Worm (Caenorhabditis elegans) whole organism, mixed stage, embryonic: ENCODE results near the gene nhr-79.

ENCODE experiments used
- M03D4.4 ChIP-seq: sonication (generic microtip); optimal IDR thresholded peaks from 2 replicates; lab custom pipeline; 2017; ENCODE audit warnings: mild to moderate bottlenecking, missing genetic modification characterization, missing compliant biosample characterization
- bed-3 ChIP-seq: fragments of 200-800 bp; sonication (Bioruptor generic); optimal IDR thresholded peaks from 3 replicates; lab custom pipeline; 2018; ENCODE audit warnings: mild to moderate bottlenecking, missing genetic modification characterization, moderate library complexity, missing compliant biosample characterization
- blmp-1 ChIP-seq: fragments of 150-350 bp; optimal IDR thresholded peaks from 2 replicates; lab custom pipeline; 2014; ENCODE audit warnings: missing biosample characterization, missing genetic modification characterization
- ceh-39 ChIP-seq: fragments of 150-350 bp; optimal IDR thresholded peaks from 2 replicates; lab custom pipeline; 2014; ENCODE audit warnings: missing biosample characterization, missing genetic modification characterization
- ceh-43 ChIP-seq: fragments of 200-800 bp; sonication (Bioruptor generic); optimal IDR thresholded peaks from 2 replicates; lab custom pipeline; 2018; ENCODE audit warnings: mild to moderate bottlenecking, missing genetic modification characterization, moderate library complexity, missing compliant biosample characterization
- ceh-83 ChIP-seq: fragments of 200-800 bp; sonication (Bioruptor generic); optimal IDR thresholded peaks from 2 replicates; lab custom pipeline; 2018; ENCODE audit warnings: mild to moderate bottlenecking, missing genetic modification characterization, missing compliant biosample characterization
- ces-1 ChIP-seq: fragments of 150-350 bp; optimal IDR thresholded peaks from 2 replicates; lab custom pipeline; 2014; ENCODE audit warnings: missing biosample characterization, missing genetic modification reagents, missing genetic modification characterization
- cnd-1 ChIP-seq: fragments of 200-800 bp; sonication (Bioruptor generic); optimal IDR thresholded peaks from 2 replicates; lab custom pipeline; 2018; ENCODE audit warnings: mild to moderate bottlenecking, missing genetic modification characterization, missing compliant biosample characterization
- drap-1 ChIP-seq: fragments of 200-800 bp; sonication (Bioruptor generic); optimal IDR thresholded peaks from 3 replicates; lab custom pipeline; 2018; ENCODE audit warnings: mild to moderate bottlenecking, missing genetic modification characterization, missing compliant biosample characterization
- elt-1 ChIP-seq: sonication (generic microtip); optimal IDR thresholded peaks from 2 replicates; lab custom pipeline; 2017; ENCODE audit warnings: missing genetic modification characterization, mild to moderate bottlenecking, missing compliant biosample characterization, antibody characterized with exemption, moderate library complexity, borderline replicate concordance; ENCODE audit not compliant: insufficient read depth
- elt-3 ChIP-seq: fragments of 150-350 bp; optimal IDR thresholded peaks from 2 replicates; lab custom pipeline; 2014; ENCODE audit warnings: missing biosample characterization, missing genetic modification characterization
- flh-1 ChIP-seq: fragments of 200-800 bp; sonication (Bioruptor generic); optimal IDR thresholded peaks from 2 replicates; lab custom pipeline; 2018; ENCODE audit warnings: mild to moderate bottlenecking, missing genetic modification characterization, moderate library complexity, missing compliant biosample characterization
- ham-2 ChIP-seq: fragments of 200-800 bp; sonication (Bioruptor generic); optimal IDR thresholded peaks from 2 replicates; lab custom pipeline; 2018; ENCODE audit warnings: mild to moderate bottlenecking, missing genetic modification characterization, missing compliant biosample characterization
- hlh-1 ChIP-seq: fragments of 150-350 bp; optimal IDR thresholded peaks from 2 replicates; lab custom pipeline; 2014; ENCODE audit warnings: missing biosample characterization, missing genetic modification reagents, missing genetic modification characterization
- lin-13 ChIP-seq: fragments of 150-350 bp; optimal IDR thresholded peaks from 2 replicates; lab custom pipeline; 2014; ENCODE audit warnings: missing biosample characterization, missing genetic modification characterization
- lin-32 ChIP-seq: fragments of 200-800 bp; sonication (Bioruptor generic); optimal IDR thresholded peaks from 2 replicates; lab custom pipeline; 2018; ENCODE audit warnings: mild to moderate bottlenecking, missing genetic modification characterization, missing compliant biosample characterization
- lsy-2 ChIP-seq: fragments of 150-350 bp; optimal IDR thresholded peaks from 2 replicates; lab custom pipeline; 2014; ENCODE audit warnings: missing biosample characterization, missing genetic modification characterization
- mab-5 ChIP-seq: fragments of 150-350 bp; optimal IDR thresholded peaks from 2 replicates; lab custom pipeline; 2014; ENCODE audit warnings: missing biosample characterization, missing genetic modification characterization
- mep-1 ChIP-seq: fragments of 150-350 bp; optimal IDR thresholded peaks from 2 replicates; lab custom pipeline; 2017; ENCODE audit warnings: missing biosample characterization, missing genetic modification reagents, missing genetic modification characterization, inconsistent platforms
- mls-2 ChIP-seq: sonication (generic microtip); optimal IDR thresholded peaks from 2 replicates; lab custom pipeline; 2016; ENCODE audit warnings: mild to moderate bottlenecking, missing genetic modification characterization, moderate library complexity, missing compliant biosample characterization
- nhr-237 ChIP-seq: fragments of 150-350 bp; optimal IDR thresholded peaks from 2 replicates; lab custom pipeline; 2014; ENCODE audit warnings: missing biosample characterization, missing genetic modification characterization
- nhr-28 ChIP-seq: fragments of 150-350 bp; optimal IDR thresholded peaks from 2 replicates; lab custom pipeline; 2014; ENCODE audit warnings: missing biosample characterization, missing genetic modification characterization
- nhr-76 ChIP-seq: sonication (generic microtip); optimal IDR thresholded peaks from 2 replicates; lab custom pipeline; 2017; ENCODE audit warnings: missing biosample characterization, missing genetic modification characterization
- sem-2 ChIP-seq: fragments of 200-800 bp; sonication (Bioruptor generic); optimal IDR thresholded peaks from 2 replicates; lab custom pipeline; 2018; ENCODE audit warnings: mild to moderate bottlenecking, missing genetic modification characterization, missing compliant biosample characterization
- snpc-4 ChIP-seq: fragments of 150-350 bp; optimal IDR thresholded peaks from 2 replicates; lab custom pipeline; 2014; ENCODE audit warnings: missing biosample characterization, missing genetic modification characterization
- sptf-1 ChIP-seq: sonication (generic microtip); optimal IDR thresholded peaks from 2 replicates; lab custom pipeline; 2017; ENCODE audit warnings: mild to moderate bottlenecking, missing genetic modification characterization, moderate library complexity, missing compliant biosample characterization
- tbx-8 ChIP-seq: fragments of 200-800 bp; sonication (Bioruptor generic); optimal IDR thresholded peaks from 2 replicates; lab custom pipeline; 2018; ENCODE audit warnings: mild to moderate bottlenecking, missing genetic modification characterization, moderate library complexity, missing compliant biosample characterization
- unc-120 ChIP-seq: sonication (generic microtip); optimal IDR thresholded peaks from 2 replicates; lab custom pipeline; 2017; ENCODE audit warnings: missing genetic modification characterization, missing compliant biosample characterization; ENCODE audit not compliant: poor library complexity, severe bottlenecking
- unc-39 ChIP-seq: fragments of 150-350 bp; optimal IDR thresholded peaks from 2 replicates; lab custom pipeline; 2014; ENCODE audit warnings: missing biosample characterization, missing genetic modification characterization
- unc-62 ChIP-seq: fragments of 150-350 bp; optimal IDR thresholded peaks from 2 replicates; lab custom pipeline; 2014; ENCODE audit warnings: missing biosample characterization, missing genetic modification reagents, missing genetic modification characterization
- zip-8 ChIP-seq: fragments of 150-350 bp; optimal IDR thresholded peaks from 2 replicates; lab custom pipeline; 2014; ENCODE audit warnings: missing biosample characterization, missing genetic modification characterization

The nhr-79 gene

DNA sequence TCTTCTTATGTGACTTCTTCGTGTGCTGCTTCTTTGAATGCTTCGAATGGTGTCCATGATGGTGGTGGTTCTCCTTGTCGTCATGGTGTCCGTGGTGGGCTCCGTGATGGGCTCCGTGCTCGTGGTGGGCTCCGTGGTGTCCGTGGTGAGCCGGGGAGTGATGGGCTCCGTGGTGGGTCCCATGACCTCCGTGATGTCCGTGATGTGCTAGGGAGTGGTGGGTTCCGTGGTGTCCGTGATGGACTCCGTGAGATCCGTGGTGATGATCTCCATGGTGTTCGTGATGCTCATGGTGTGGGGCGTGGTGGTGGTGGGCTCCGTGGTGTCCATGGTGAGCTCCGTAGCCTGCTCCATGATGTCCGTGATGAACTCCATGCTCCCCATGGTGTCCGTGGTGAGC is 10.5 kb downstream of the nhr-79 start:
- TF ChIP-seq M03D4.4 (tag; lab: Kevin White, UChicago) (no peak), nhr-76 (tag; lab: Kevin White, UChicago) (no peak), ces-1 (no peak), lsy-2 (tag; lab: Kevin White, UChicago) (no peak), drap-1 (GFP tag; lab: Kevin White, UChicago) (no peak), unc-120 (tag; lab: Kevin White, UChicago) (no peak), mls-2 (tag; lab: Kevin White, UChicago) (no peak), elt-3 (tag; lab: Kevin White, UChicago) (no peak), snpc-4 (no peak), mab-5 (tag; lab: Kevin White, UChicago) (no peak), lin-32 (no peak), unc-39 (tag; lab: Kevin White, UChicago) (no peak), bed-3 (no peak), hlh-1 (tag; lab: Kevin White, UChicago) (no peak)
- TF ChIP-seq, all 35 proteins: peak for 0

ce11 chrV:19189963-19190597 is 21.6 kb downstream of the nhr-79 start, which contains the start of the genes Y39B6A.3 and pph-5:
Y39B6A.3 (minus strand) TSS chrV:19190013.
pph-5 (plus strand) TSS chrV:19190547.
- TF ChIP-seq lin-32 (no peak), ces-1 (peak; percentile 20), elt-3 (tag; lab: Kevin White, UChicago) (no peak), sem-2 (GFP tag; lab: Kevin White, UChicago) (no peak), lin-13 (no peak), flh-1 (GFP tag; lab: Kevin White, UChicago) (no peak), tbx-8 (GFP tag; lab: Kevin White, UChicago) (no peak), drap-1 (GFP tag; lab: Kevin White, UChicago) (no peak), lsy-2 (tag; lab: Kevin White, UChicago) (peak; percentile 13), ceh-39 (tag; lab: Kevin White, UChicago) (no peak), unc-120 (tag; lab: Kevin White, UChicago) (no peak), nhr-28 (no peak), blmp-1 (tag; lab: Kevin White, UChicago) (no peak), elt-1 (tag; lab: Kevin White, UChicago) (no peak), zip-8 (no peak), unc-62 (GFP tag; lab: Kevin White, UChicago) (no peak), nhr-76 (tag; lab: Kevin White, UChicago) (no peak), hlh-1 (tag; lab: Kevin White, UChicago) (no peak), sptf-1 (tag; lab: Kevin White, UChicago) (peak; percentile 13), nhr-237 (tag; lab: Kevin White, UChicago) (peak; percentile 57), cnd-1 (no peak), mab-5 (tag; lab: Kevin White, UChicago) (no peak), mep-1 (peak; percentile 20)

ce11 chrV:19181684-19182083 is 30.0 kb downstream of the nhr-79 start:
- TF ChIP-seq M03D4.4 (tag; lab: Kevin White, UChicago) = no peak
- no peak for TF ChIP-seq bed-3
- peak; percentile 83 for TF ChIP-seq unc-62 (GFP tag; lab: Kevin White, UChicago)
- peak; percentile 45 for TF ChIP-seq lsy-2 (tag; lab: Kevin White, UChicago)
- no peak for TF ChIP-seq ceh-39 (tag; lab: Kevin White, UChicago)
- TF ChIP-seq unc-39 (tag; lab: Kevin White, UChicago) = no peak
- TF ChIP-seq hlh-1 (tag; lab: Kevin White, UChicago) = peak; percentile 38
- TF ChIP-seq nhr-28 = no peak
- no peak for TF ChIP-seq nhr-237 (tag; lab: Kevin White, UChicago)
- TF ChIP-seq elt-1 (tag; lab: Kevin White, UChicago) = no peak
- no peak for TF ChIP-seq ceh-83
- no peak for TF ChIP-seq nhr-76 (tag; lab: Kevin White, UChicago)
- no peak for TF ChIP-seq ceh-43
- TF ChIP-seq elt-3 (tag; lab: Kevin White, UChicago) = no peak
- no peak for TF ChIP-seq flh-1 (GFP tag; lab: Kevin White, UChicago)
- TF ChIP-seq lin-32 = no peak
- no peak for TF ChIP-seq zip-8
- TF ChIP-seq ham-2 = no peak

DNA sequence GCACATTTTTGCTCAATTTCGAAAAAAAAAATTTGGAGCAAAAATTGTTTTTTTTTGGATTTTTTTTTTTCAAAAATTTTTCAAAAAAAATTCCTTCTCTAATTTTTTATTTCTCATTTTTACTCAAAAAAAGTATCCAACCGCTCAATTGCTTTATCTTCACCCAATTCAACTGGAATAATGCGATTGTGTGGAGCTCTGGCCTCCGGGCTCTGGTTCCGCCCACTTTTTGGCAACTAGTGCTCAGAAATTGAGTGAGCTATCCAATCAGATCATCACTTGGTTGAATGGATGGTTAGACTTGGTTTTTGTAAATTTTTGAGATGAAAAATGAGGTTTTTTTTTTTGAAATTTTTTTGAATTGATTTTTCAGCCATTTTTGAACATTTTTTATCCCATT is 32.8 kb downstream of the nhr-79 start:
- no peak for TF ChIP-seq cnd-1
- peak; percentile 70 for TF ChIP-seq ces-1
- TF ChIP-seq, all 35 proteins: peak for 1
